Fruit fly (Drosophila melanogaster): Measurements from ENCODE around the gene CG13692.

DNA sequence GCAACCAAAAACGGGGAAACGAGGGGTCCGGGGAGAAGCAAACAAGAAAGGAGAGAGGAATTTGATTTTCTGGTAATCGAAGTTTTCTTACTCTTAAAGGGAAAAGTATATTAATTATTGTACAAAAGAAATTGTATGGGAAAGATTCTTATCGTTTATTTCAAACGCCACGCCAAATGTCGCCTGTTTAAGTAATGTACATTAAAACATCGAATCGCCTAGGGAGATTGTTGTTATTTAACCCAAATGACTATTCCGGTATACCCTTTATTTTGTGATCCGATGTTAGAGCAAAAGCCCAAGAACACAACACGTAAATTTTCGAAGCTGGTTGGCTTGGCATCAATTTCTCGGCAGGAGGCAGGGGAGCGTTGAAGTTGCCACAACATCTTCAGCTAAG is 17.8 kb downstream of the CG13692 start:
- TF ChIP-seq grau (tag; optimal IDR thresholded peaks at IDR 0.05) (no peak), Hey (tag; optimal IDR thresholded peaks at IDR 0.05) (no peak), dan (GFP tag; IDR thresholded peaks at IDR 0.05) (no peak)

All from whole organism, embryonic.